Fruit fly (Drosophila melanogaster): ENCODE results near the gene Ing5.

The Ing5 gene

DNA sequence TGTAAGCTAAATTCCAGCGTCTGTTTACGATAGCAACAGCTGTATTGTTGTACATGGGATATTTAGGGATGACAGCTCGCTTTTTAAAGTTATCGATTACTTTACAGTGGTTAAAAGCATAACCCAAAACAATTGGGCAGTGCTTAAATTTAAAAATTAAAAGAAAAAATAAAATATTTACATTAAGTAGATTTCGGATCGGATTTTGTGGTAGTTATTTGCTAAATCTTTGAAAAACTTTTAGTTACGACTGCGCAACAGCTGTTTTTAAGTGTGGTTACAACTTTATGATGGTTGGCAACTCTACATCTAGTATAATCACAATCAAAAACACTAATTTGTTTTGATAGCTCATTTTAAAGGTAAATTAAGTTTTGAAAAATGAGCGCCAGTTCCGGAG lies at the start of gene Ing5, which contains the start of gene CG7099:
Gene Ing5 (minus strand): TSS at position 58 of the 400 bp plus-strand sequence.
Gene CG7099 (plus strand): TSS at position 317 of the 400 bp plus-strand sequence.
- no peak for TF ChIP-seq Hr78 (GFP tag; optimal IDR thresholded peaks at IDR 0.05)
- TF ChIP-seq psq (GFP tag; optimal IDR thresholded peaks at IDR 0.05), result peak; percentile 93
- peak; percentile 96 for TF ChIP-seq Hnf4 (GFP tag; optimal IDR thresholded peaks at IDR 0.05)
- peak; percentile 62 for TF ChIP-seq Mio (GFP tag; optimal IDR thresholded peaks at IDR 0.05)
- TF ChIP-seq brk (GFP tag; optimal IDR thresholded peaks at IDR 0.05), result no peak
- peak; percentile 94 for TF ChIP-seq fru (GFP tag; optimal IDR thresholded peaks at IDR 0.05)
- no peak for TF ChIP-seq CrebA (GFP tag; optimal IDR thresholded peaks at IDR 0.05; ENCODE audit: borderline replicate concordance)
- TF ChIP-seq sv (GFP tag; optimal IDR thresholded peaks at IDR 0.05), result peak; percentile 97
- peak; percentile 90 for TF ChIP-seq Jra (GFP tag; optimal IDR thresholded peaks at IDR 0.05)
- peak; percentile 92 for TF ChIP-seq GATAd (GFP tag; optimal IDR thresholded peaks at IDR 0.05)
- no peak for TF ChIP-seq lola (GFP tag; optimal IDR thresholded peaks at IDR 0.05)
- TF ChIP-seq CG32264 (GFP tag; optimal IDR thresholded peaks at IDR 0.05), result peak; percentile 63
- no peak for TF ChIP-seq usp (GFP tag; optimal IDR thresholded peaks at IDR 0.05)
- no peak for TF ChIP-seq Dfd (GFP tag; optimal IDR thresholded peaks at IDR 0.05)
- TF ChIP-seq pan (optimal IDR thresholded peaks at IDR 0.05), result no peak
- no peak for TF ChIP-seq N (GFP tag; optimal IDR thresholded peaks at IDR 0.05)
- peak; percentile 93 for TF ChIP-seq CG9705 (GFP tag; optimal IDR thresholded peaks at IDR 0.05)
- TF ChIP-seq h (GFP tag; optimal IDR thresholded peaks at IDR 0.05), result peak; percentile 97
- peak; percentile 90 for TF ChIP-seq sage (GFP tag; optimal IDR thresholded peaks at IDR 0.05)
- no peak for TF ChIP-seq Abd-B (GFP tag; optimal IDR thresholded peaks at IDR 0.05)
- TF ChIP-seq tai (GFP tag; optimal IDR thresholded peaks at IDR 0.05), result no peak
- TF ChIP-seq Myc (optimal IDR thresholded peaks at IDR 0.05), result no peak
- TF ChIP-seq dl (GFP tag; optimal IDR thresholded peaks at IDR 0.05; ENCODE audit: insufficient read depth in 1 of 2, partially characterized antibody in 2 of 2), result no peak
- TF ChIP-seq Dif (GFP tag; optimal IDR thresholded peaks at IDR 0.05; ENCODE audit: partially characterized antibody), result no peak
- TF ChIP-seq Vsx2 (GFP tag; optimal IDR thresholded peaks at IDR 0.05; ENCODE audit: partially characterized antibody), result no peak
- TF ChIP-seq jim (GFP tag; optimal IDR thresholded peaks at IDR 0.05), result peak; percentile 78
- peak; percentile 92 for TF ChIP-seq Hr83 (GFP tag; optimal IDR thresholded peaks at IDR 0.05; ENCODE audit: poor library complexity, severe bottlenecking)
- peak; percentile 97 for TF ChIP-seq HLH106 (tag; optimal IDR thresholded peaks at IDR 0.05)
- peak; percentile 80 for TF ChIP-seq Rel (GFP tag; optimal IDR thresholded peaks at IDR 0.05)
- peak; percentile 74 for TF ChIP-seq Rel (tag; optimal IDR thresholded peaks at IDR 0.05)
- peak; percentile 93 for TF ChIP-seq ey (GFP tag; optimal IDR thresholded peaks at IDR 0.05)
- peak; percentile 90 for TF ChIP-seq dmrt93B (GFP tag; optimal IDR thresholded peaks at IDR 0.05)
- peak; percentile 91 for TF ChIP-seq woc (GFP tag; optimal IDR thresholded peaks at IDR 0.05)
- TF ChIP-seq OdsH (GFP tag; optimal IDR thresholded peaks at IDR 0.05), result peak; percentile 95
- TF ChIP-seq dsf (GFP tag; optimal IDR thresholded peaks at IDR 0.05; ENCODE audit: borderline replicate concordance), result peak; percentile 92
- peak; percentile 70 to 98 for TF ChIP-seq foxo (GFP tag; optimal IDR thresholded peaks at IDR 0.05)
- peak; percentile 92 for TF ChIP-seq Sp1 (GFP tag; optimal IDR thresholded peaks at IDR 0.05)
- peak; percentile 94 for TF ChIP-seq br (GFP tag; optimal IDR thresholded peaks at IDR 0.05)
- TF ChIP-seq rgr (GFP tag; optimal IDR thresholded peaks at IDR 0.05), result peak; percentile 98

DNA sequence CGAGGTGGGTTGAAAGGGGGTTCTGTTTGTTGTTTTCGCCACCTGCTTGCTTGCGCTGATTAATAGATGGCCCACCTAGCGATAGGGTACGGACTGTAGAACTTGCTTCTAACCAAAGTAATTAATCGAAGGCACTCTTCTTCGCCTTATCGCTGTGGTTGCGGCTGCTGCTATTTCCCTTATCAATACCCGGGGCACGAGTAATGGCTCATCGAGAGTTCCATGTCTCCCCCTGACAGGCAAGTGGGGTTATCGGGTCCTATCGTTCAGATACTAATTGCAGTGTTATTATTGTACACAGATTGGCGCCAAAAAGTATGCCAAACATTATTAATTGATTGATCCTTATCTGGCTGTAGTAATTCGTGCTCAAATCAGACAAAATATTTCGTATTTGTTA lies 49.7 kb upstream of the Ing5 start:
- no peak for TF ChIP-seq psq (GFP tag; optimal IDR thresholded peaks at IDR 0.05)
- TF ChIP-seq h (GFP tag; optimal IDR thresholded peaks at IDR 0.05), result peak; percentile 82
- TF ChIP-seq jim (GFP tag; optimal IDR thresholded peaks at IDR 0.05), result no peak
- TF ChIP-seq N (GFP tag; optimal IDR thresholded peaks at IDR 0.05), result no peak
- TF ChIP-seq brk (GFP tag; optimal IDR thresholded peaks at IDR 0.05), result no peak
- TF ChIP-seq Rel (GFP tag; optimal IDR thresholded peaks at IDR 0.05), result no peak
- TF ChIP-seq Rel (tag; optimal IDR thresholded peaks at IDR 0.05), result peak; percentile 10
- peak; percentile 28 for TF ChIP-seq Hr83 (GFP tag; optimal IDR thresholded peaks at IDR 0.05; ENCODE audit: poor library complexity, severe bottlenecking)
- no peak for TF ChIP-seq HLH106 (tag; optimal IDR thresholded peaks at IDR 0.05)
- TF ChIP-seq fru (GFP tag; optimal IDR thresholded peaks at IDR 0.05), result peak; percentile 44
- no peak for TF ChIP-seq foxo (GFP tag; optimal IDR thresholded peaks at IDR 0.05)
- TF ChIP-seq CrebA (GFP tag; optimal IDR thresholded peaks at IDR 0.05; ENCODE audit: borderline replicate concordance), result no peak
- no peak for TF ChIP-seq sv (GFP tag; optimal IDR thresholded peaks at IDR 0.05)
- TF ChIP-seq CG32264 (GFP tag; optimal IDR thresholded peaks at IDR 0.05), result no peak
- TF ChIP-seq rgr (GFP tag; optimal IDR thresholded peaks at IDR 0.05), result no peak

Measured in whole organism, wandering third instar larva.